Fruit fly (Drosophila melanogaster) whole organism, prepupa: Measurements from ENCODE around the gene Tcs6.

Experiments used
- Blimp-1 ChIP-seq: fragments of 200-800 bp; sonication (Bioruptor generic); optimal IDR thresholded peaks from 3 replicates; lab custom pipeline; 2017; ENCODE audit warnings: missing biosample characterization, missing genetic modification characterization, mild to moderate bottlenecking, moderate library complexity, missing genetic modification reagents
- CG10631 ChIP-seq: fragments of 200-800 bp; sonication (Bioruptor generic); optimal IDR thresholded peaks from 2 replicates; lab custom pipeline; 2016; ENCODE audit warnings: missing biosample characterization, missing genetic modification characterization
- CG10669 ChIP-seq: fragments of 200-800 bp; sonication (Bioruptor generic); optimal IDR thresholded peaks from 3 replicates; lab custom pipeline; 2018; ENCODE audit warnings: missing biosample characterization, mild to moderate bottlenecking, missing genetic modification characterization, moderate library complexity
- CG11762 ChIP-seq: fragments of 200-800 bp; sonication (Bioruptor generic); optimal IDR thresholded peaks from 3 replicates; lab custom pipeline; 2016; ENCODE audit warnings: missing biosample characterization, missing genetic modification characterization; ENCODE audit not compliant: insufficient read depth
- CG15336 ChIP-seq: fragments of 200-800 bp; sonication (Bioruptor generic); IDR thresholded peaks from 2 replicates; pipeline ENCODE4 v1.3.6; 2022; ENCODE audit warnings: missing biosample characterization, missing genetic modification characterization
- CG1621 ChIP-seq: fragments of 200-800 bp; sonication (Bioruptor generic); optimal IDR thresholded peaks from 3 replicates; lab custom pipeline; 2018; ENCODE audit warnings: missing biosample characterization, mild to moderate bottlenecking, missing genetic modification characterization
- CG16779 ChIP-seq: fragments of 200-800 bp; sonication (Bioruptor generic); optimal IDR thresholded peaks from 3 replicates; lab custom pipeline; 2017; ENCODE audit warnings: missing biosample characterization, mild to moderate bottlenecking, missing genetic modification characterization
- CG3032 ChIP-seq: fragments of 200-800 bp; optimal IDR thresholded peaks from 2 replicates; lab custom pipeline; 2019; ENCODE audit warnings: missing biosample characterization, mild to moderate bottlenecking, missing genetic modification characterization, moderate library complexity
- CG31627 ChIP-seq: fragments of 200-800 bp; sonication (Bioruptor generic); optimal IDR thresholded peaks from 3 replicates; lab custom pipeline; 2016; ENCODE audit warnings: missing biosample characterization, missing genetic modification characterization
- CG34406 ChIP-seq: fragments of 200-800 bp; sonication (Bioruptor generic); optimal IDR thresholded peaks from 3 replicates; lab custom pipeline; 2016; ENCODE audit warnings: missing biosample characterization, missing genetic modification characterization
- CG3919 ChIP-seq: fragments of 200-800 bp; sonication (Bioruptor generic); optimal IDR thresholded peaks from 3 replicates; lab custom pipeline; 2016; ENCODE audit warnings: missing biosample characterization, missing genetic modification characterization
- CG4318 ChIP-seq: fragments of 200-800 bp; sonication (Bioruptor generic); optimal IDR thresholded peaks from 3 replicates; lab custom pipeline; 2017; ENCODE audit warnings: missing biosample characterization, mild to moderate bottlenecking, missing genetic modification characterization
- CG6163 ChIP-seq: fragments of 200-800 bp; sonication (Bioruptor generic); IDR thresholded peaks from 3 replicates; pipeline ENCODE4 v1.3.6; 2022; ENCODE audit warnings: missing biosample characterization, missing genetic modification characterization
- CG6276 ChIP-seq: fragments of 200-800 bp; sonication (Bioruptor generic); optimal IDR thresholded peaks from 2 replicates; lab custom pipeline; 2017; ENCODE audit warnings: missing biosample characterization, mild to moderate bottlenecking, missing genetic modification characterization
- CG6792 ChIP-seq: fragments of 200-800 bp; sonication (Bioruptor generic); optimal IDR thresholded peaks from 3 replicates; lab custom pipeline; 2016; ENCODE audit warnings: missing biosample characterization, missing genetic modification characterization
- CG6808 ChIP-seq: fragments of 200-800 bp; sonication (Bioruptor generic); optimal IDR thresholded peaks from 3 replicates; lab custom pipeline; 2017; ENCODE audit warnings: missing biosample characterization, missing genetic modification characterization, mild to moderate bottlenecking, moderate library complexity, missing genetic modification reagents
- CG6854 ChIP-seq: fragments of 200-800 bp; sonication (Bioruptor generic); optimal IDR thresholded peaks from 2 replicates; lab custom pipeline; 2017; ENCODE audit warnings: missing biosample characterization, mild to moderate bottlenecking, missing genetic modification characterization
- CG7368 ChIP-seq: fragments of 200-800 bp; sonication (Bioruptor generic); optimal IDR thresholded peaks from 3 replicates; lab custom pipeline; 2016; ENCODE audit warnings: missing biosample characterization, missing genetic modification characterization
- CG8119 ChIP-seq: fragments of 200-800 bp; sonication (Bioruptor generic); IDR thresholded peaks from 3 replicates; pipeline ENCODE4 v1.3.6; 2022; ENCODE audit warnings: missing biosample characterization, missing genetic modification characterization
- CG8319 ChIP-seq: fragments of 200-800 bp; sonication (Bioruptor generic); optimal IDR thresholded peaks from 3 replicates; lab custom pipeline; 2016; ENCODE audit warnings: missing biosample characterization, missing genetic modification characterization
- CG8632 ChIP-seq: fragments of 200-800 bp; sonication (Bioruptor generic); optimal IDR thresholded peaks from 3 replicates; lab custom pipeline; 2016; ENCODE audit warnings: missing biosample characterization, missing genetic modification characterization
- CG9139 ChIP-seq: fragments of 200-800 bp; sonication (Bioruptor generic); optimal IDR thresholded peaks from 3 replicates; lab custom pipeline; 2017; ENCODE audit warnings: missing biosample characterization, mild to moderate bottlenecking, missing genetic modification characterization
- Eip75B ChIP-seq: fragments of 200-800 bp; sonication (Bioruptor generic); optimal IDR thresholded peaks from 3 replicates; lab custom pipeline; 2016; ENCODE audit warnings: missing biosample characterization, missing genetic modification characterization
- Eip78C ChIP-seq: fragments of 200-800 bp; sonication (Bioruptor generic); peaks from one replicate; lab custom pipeline; 2016; ENCODE audit warnings: missing biosample characterization, missing genetic modification characterization
- Eip93F ChIP-seq: fragments of 200-800 bp; sonication (Bioruptor generic); optimal IDR thresholded peaks from 2 replicates; lab custom pipeline; 2016; ENCODE audit warnings: missing biosample characterization, mild to moderate bottlenecking, missing genetic modification characterization
- Ets96B ChIP-seq: fragments of 200-800 bp; optimal IDR thresholded peaks from 2 replicates; lab custom pipeline; 2019; ENCODE audit warnings: missing biosample characterization, mild to moderate bottlenecking, missing genetic modification characterization, moderate library complexity
- Hr38 ChIP-seq: sonication (Bioruptor generic); optimal IDR thresholded peaks from 2 replicates; lab custom pipeline; 2016; ENCODE audit warnings: missing biosample characterization, missing genetic modification characterization
- Hr39 ChIP-seq: fragments of 200-800 bp; sonication (Bioruptor generic); optimal IDR thresholded peaks from 2 replicates; lab custom pipeline; 2016; ENCODE audit warnings: missing biosample characterization, missing genetic modification characterization
- Hr4 ChIP-seq: fragments of 200-800 bp; sonication (Bioruptor generic); optimal IDR thresholded peaks from 3 replicates; lab custom pipeline; 2016; ENCODE audit warnings: missing biosample characterization, missing genetic modification characterization
- Lpt ChIP-seq: fragments of 200-800 bp; sonication (Bioruptor generic); optimal IDR thresholded peaks from 3 replicates; lab custom pipeline; 2016; ENCODE audit warnings: missing biosample characterization, missing genetic modification characterization
- Met ChIP-seq: fragments of 200-800 bp; sonication (Bioruptor generic); optimal IDR thresholded peaks from 3 replicates; lab custom pipeline; 2016; ENCODE audit warnings: missing biosample characterization, missing genetic modification characterization
- Smox ChIP-seq: fragments of 200-800 bp; sonication (Bioruptor generic); optimal IDR thresholded peaks from 3 replicates; lab custom pipeline; 2016; ENCODE audit warnings: missing biosample characterization, missing genetic modification characterization
- Sox102F ChIP-seq: fragments of 200-800 bp; sonication (Bioruptor generic); optimal IDR thresholded peaks from 2 replicates; lab custom pipeline; 2016; ENCODE audit warnings: missing biosample characterization, mild to moderate bottlenecking, missing genetic modification characterization
- Sox14 ChIP-seq: fragments of 200-800 bp; sonication (Bioruptor generic); optimal IDR thresholded peaks from 3 replicates; lab custom pipeline; 2016; ENCODE audit warnings: missing biosample characterization, missing genetic modification characterization
- Sox15 ChIP-seq: fragments of 200-800 bp; sonication (Bioruptor generic); optimal IDR thresholded peaks from 3 replicates; lab custom pipeline; 2016; ENCODE audit warnings: missing biosample characterization, missing genetic modification characterization
- achi ChIP-seq: fragments of 200-800 bp; sonication (Bioruptor generic); optimal IDR thresholded peaks from 3 replicates; lab custom pipeline; 2016; ENCODE audit warnings: missing biosample characterization, missing genetic modification characterization
- acj6 ChIP-seq: fragments of 200-800 bp; sonication (Bioruptor generic); optimal IDR thresholded peaks from 3 replicates; lab custom pipeline; 2016; ENCODE audit warnings: missing biosample characterization, missing genetic modification characterization
- dac ChIP-seq: fragments of 200-800 bp; sonication (Bioruptor generic); optimal IDR thresholded peaks from 2 replicates; lab custom pipeline; 2017; ENCODE audit warnings: missing biosample characterization, mild to moderate bottlenecking, missing genetic modification characterization
- dsx ChIP-seq: fragments of 200-800 bp; optimal IDR thresholded peaks from 3 replicates; lab custom pipeline; 2019; ENCODE audit warnings: missing biosample characterization, mild to moderate bottlenecking, missing genetic modification characterization, moderate library complexity; ENCODE audit not compliant: poor library complexity, severe bottlenecking
- eg ChIP-seq: fragments of 200-800 bp; sonication (Bioruptor generic); IDR thresholded peaks from 3 replicates; pipeline ENCODE4 v1.3.6; 2022; ENCODE audit warnings: missing biosample characterization, missing genetic modification characterization
- esn ChIP-seq: fragments of 200-800 bp; sonication (Bioruptor generic); optimal IDR thresholded peaks from 2 replicates; lab custom pipeline; 2016; ENCODE audit warnings: missing biosample characterization, mild to moderate bottlenecking, missing genetic modification characterization, moderate library complexity
- fd59A ChIP-seq: fragments of 200-800 bp; sonication (Bioruptor generic); optimal IDR thresholded peaks from 2 replicates; lab custom pipeline; 2017; ENCODE audit warnings: missing biosample characterization, mild to moderate bottlenecking, missing genetic modification characterization, missing genetic modification reagents
- fd85E ChIP-seq: fragments of 200-800 bp; sonication (Bioruptor generic); optimal IDR thresholded peaks from 3 replicates; lab custom pipeline; 2016; ENCODE audit warnings: missing biosample characterization, missing genetic modification characterization
- fkh ChIP-seq: fragments of 200-800 bp; sonication (Bioruptor generic); optimal IDR thresholded peaks from 3 replicates; lab custom pipeline; 2017; ENCODE audit warnings: missing biosample characterization, mild to moderate bottlenecking, missing genetic modification characterization, moderate library complexity
- lz ChIP-seq: fragments of 200-800 bp; sonication (Bioruptor generic); optimal IDR thresholded peaks from 3 replicates; lab custom pipeline; 2016; ENCODE audit warnings: missing biosample characterization, missing genetic modification characterization
- net ChIP-seq: fragments of 200-800 bp; sonication (Bioruptor generic); optimal IDR thresholded peaks from 3 replicates; lab custom pipeline; 2016; ENCODE audit warnings: missing biosample characterization, missing genetic modification characterization
- salr ChIP-seq, 2 experiments: fragments of 200-800 bp; sonication (Bioruptor generic); optimal IDR thresholded peaks; 3 replicates each; lab custom pipeline; 2016 to 2018; ENCODE audit warnings: missing biosample characterization in 2 of 2, missing genetic modification characterization in 2 of 2, mild to moderate bottlenecking in 1 of 2
- ss ChIP-seq, 2 experiments: fragments of 200-800 bp; sonication (Bioruptor generic); optimal IDR thresholded peaks; 2 replicates in 1 of 2; 3 replicates in 1 of 2; lab custom pipeline; 2017 to 2018; ENCODE audit warnings: mild to moderate bottlenecking in 2 of 2, missing biosample characterization in 2 of 2, missing genetic modification characterization in 2 of 2, moderate library complexity in 1 of 2
- topi ChIP-seq: fragments of 200-800 bp; sonication (Bioruptor generic); optimal IDR thresholded peaks from 3 replicates; lab custom pipeline; 2016; ENCODE audit warnings: missing biosample characterization, missing genetic modification characterization
- vri ChIP-seq: fragments of 200-800 bp; sonication (Bioruptor generic); optimal IDR thresholded peaks from 3 replicates; lab custom pipeline; 2016; ENCODE audit warnings: missing biosample characterization, mild to moderate bottlenecking, missing genetic modification characterization

Tcs6 gene

DNA sequence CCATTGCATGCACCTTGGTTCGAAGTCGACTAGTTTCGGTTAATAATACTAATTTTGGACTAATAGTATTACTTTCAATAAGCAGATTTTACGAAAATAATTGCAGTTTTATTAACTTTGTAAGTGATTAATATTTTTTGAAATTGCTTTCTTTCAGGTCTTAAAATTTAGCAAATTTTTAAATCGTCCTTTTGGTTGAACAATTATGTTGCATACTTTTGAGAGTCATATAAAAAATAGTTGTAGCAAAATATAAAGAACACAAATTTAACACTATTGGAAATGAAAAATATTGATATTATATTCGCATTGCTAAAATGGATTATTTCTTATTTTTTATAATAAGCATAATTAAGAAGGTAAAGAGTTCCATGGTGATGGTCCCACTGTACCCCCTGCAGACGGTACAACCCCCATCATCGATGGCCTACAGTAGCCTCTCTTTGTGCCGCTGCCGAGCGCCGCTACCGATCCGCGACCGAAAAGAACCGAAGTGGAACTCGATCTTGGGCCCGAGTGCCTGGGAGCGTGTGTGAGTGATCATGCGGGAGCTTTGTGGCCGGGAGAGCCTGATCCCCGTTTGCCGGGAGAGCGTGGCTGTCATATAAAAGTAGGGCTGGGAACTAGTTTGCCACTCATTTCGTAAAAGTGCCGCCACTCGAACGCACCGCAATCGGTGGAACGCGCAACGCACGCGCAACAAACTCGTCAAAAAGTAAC, 36.7 kb downstream of the Tcs6 start:
- peak; percentile 96 for TF ChIP-seq CG4318
- TF ChIP-seq Sox14 = peak; percentile 92
- TF ChIP-seq Hr38 = no peak
- TF ChIP-seq CG3919 (GFP tag; lab: Kevin White, UChicago) = peak; percentile 91
- TF ChIP-seq Eip78C (GFP tag; lab: Kevin White, UChicago) = peak; percentile 98
- TF ChIP-seq esn (GFP tag; lab: Kevin White, UChicago) = peak; percentile 97
- peak; percentile 93 for TF ChIP-seq CG8632 (GFP tag; lab: Kevin White, UChicago)
- TF ChIP-seq fkh (GFP tag; lab: Kevin White, UChicago) = peak; percentile 54
- TF ChIP-seq Eip93F (GFP tag; lab: Kevin White, UChicago) = peak; percentile 6
- peak; percentile 87 for TF ChIP-seq Blimp-1 (GFP tag; lab: Kevin White, UChicago)
- peak; percentile 94 for TF ChIP-seq CG6792 (GFP tag; lab: Kevin White, UChicago)
- peak; percentile 95 for TF ChIP-seq CG3032
- peak; percentile 78 for TF ChIP-seq CG7368 (GFP tag; lab: Kevin White, UChicago)
- peak; percentile 92 for TF ChIP-seq Eip75B (GFP tag; lab: Kevin White, UChicago)
- TF ChIP-seq eg = peak; percentile 78
- peak; percentile 93 for TF ChIP-seq CG10669 (GFP tag; lab: Kevin White, UChicago)
- TF ChIP-seq CG6854 (GFP tag; lab: Kevin White, UChicago) = peak; percentile 71
- TF ChIP-seq CG11762 = peak; percentile 91
- TF ChIP-seq vri (GFP tag; lab: Kevin White, UChicago) = peak; percentile 53
- peak; percentile 81 for TF ChIP-seq dac (GFP tag; lab: Kevin White, UChicago)
- peak; percentile 92 for TF ChIP-seq achi (GFP tag; lab: Kevin White, UChicago)
- peak; percentile 95 for TF ChIP-seq Met (GFP tag; lab: Kevin White, UChicago)
- peak; percentile 92 for TF ChIP-seq Hr4 (GFP tag; lab: Kevin White, UChicago)
- peak; percentile 61 to 98 for TF ChIP-seq salr (GFP tag; optimal IDR thresholded peaks at IDR 0.05; lab: Kevin White, UChicago)
- peak; percentile 93 for TF ChIP-seq Sox15 (GFP tag; lab: Kevin White, UChicago)
- peak; percentile 96 for TF ChIP-seq CG10631 (GFP tag; lab: Kevin White, UChicago)
- peak; percentile 62; the same call in 2 of the 3 replicates for TF ChIP-seq CG6163
- TF ChIP-seq dsx (GFP tag; lab: Kevin White, UChicago) = peak; percentile 63
- TF ChIP-seq CG9139 = peak; percentile 73
- TF ChIP-seq fd85E (GFP tag; lab: Kevin White, UChicago) = peak; percentile 41
- peak; percentile 94 for TF ChIP-seq Ets96B
- TF ChIP-seq ss (GFP tag; optimal IDR thresholded peaks at IDR 0.05; lab: Kevin White, UChicago) = peak; percentile 82 to 93
- TF ChIP-seq Lpt (GFP tag; lab: Kevin White, UChicago) = peak; percentile 88
- TF ChIP-seq fd59A (GFP tag; lab: Kevin White, UChicago) = peak; percentile 93
- peak; percentile 75 for TF ChIP-seq Sox102F (GFP tag; lab: Kevin White, UChicago)
- peak; percentile 92 for TF ChIP-seq acj6 (GFP tag; lab: Kevin White, UChicago)
- TF ChIP-seq CG31627 (GFP tag; lab: Kevin White, UChicago) = peak; percentile 93
- TF ChIP-seq CG1621 = peak; percentile 60
- TF ChIP-seq CG15336 (GFP tag; lab: Robert Waterston, UW) = peak; percentile 82
- peak; percentile 96 for TF ChIP-seq CG6808 (GFP tag; lab: Kevin White, UChicago)
- TF ChIP-seq Hr39 (GFP tag; lab: Kevin White, UChicago) = peak; percentile 89
- peak; percentile 95 for TF ChIP-seq lz (GFP tag; lab: Kevin White, UChicago)
- TF ChIP-seq net (GFP tag; lab: Kevin White, UChicago) = peak; percentile 94
- peak; percentile 87 for TF ChIP-seq CG8119 (GFP tag; lab: Robert Waterston, UW)
- peak; percentile 95 for TF ChIP-seq CG6276 (GFP tag; lab: Kevin White, UChicago)
- peak; percentile 94 for TF ChIP-seq CG34406 (GFP tag; lab: Kevin White, UChicago)
- TF ChIP-seq Smox (GFP tag; lab: Kevin White, UChicago) = peak; percentile 93
- peak; percentile 89 for TF ChIP-seq CG16779 (tag; lab: Kevin White, UChicago)
- peak; percentile 90 for TF ChIP-seq CG8319 (GFP tag; lab: Kevin White, UChicago)
- peak; percentile 95 for TF ChIP-seq topi (GFP tag; lab: Kevin White, UChicago)
